Fruit fly (Drosophila melanogaster) whole organism, adult: ENCODE data around the gene CG5391.

ENCODE experiments used
- CG11617 ChIP-seq: fragments of 200-800 bp; sonication (Bioruptor generic); optimal IDR thresholded peaks from 2 replicates; lab custom pipeline; 2017; ENCODE audit warnings: mild to moderate bottlenecking, missing biosample characterization, missing genetic modification reagents, missing genetic modification characterization
- CG14711 ChIP-seq: fragments of 200-800 bp; sonication (Bioruptor generic); optimal IDR thresholded peaks from 2 replicates; lab custom pipeline; 2018; ENCODE audit warnings: missing biosample characterization, mild to moderate bottlenecking, missing genetic modification characterization, moderate library complexity
- CG5204 ChIP-seq: fragments of 200-800 bp; sonication (Bioruptor generic); optimal IDR thresholded peaks from 2 replicates; lab custom pipeline; 2016; ENCODE audit warnings: missing biosample characterization, missing genetic modification characterization
- CG7101 ChIP-seq: fragments of 200-800 bp; sonication (Bioruptor generic); optimal IDR thresholded peaks from 2 replicates; lab custom pipeline; 2018; ENCODE audit warnings: missing biosample characterization, mild to moderate bottlenecking, missing genetic modification characterization, moderate library complexity
- Mnt ChIP-seq: fragments of 200-800 bp; sonication (Bioruptor generic); optimal IDR thresholded peaks from 2 replicates; lab custom pipeline; 2016; ENCODE audit warnings: missing biosample characterization, mild to moderate bottlenecking, missing genetic modification characterization
- cnc ChIP-seq, 2 experiments: fragments of >200 bp; optimal IDR thresholded peaks; 2 replicates each; lab custom pipeline; 2017
- kay ChIP-seq: fragments of 200-800 bp; sonication (Bioruptor generic); peaks from one replicate; lab custom pipeline; 2016; ENCODE audit warnings: missing biosample characterization, missing genetic modification characterization, borderline replicate concordance
- ovo ChIP-seq: fragments of 200-800 bp; sonication (Bioruptor generic); optimal IDR thresholded peaks from 2 replicates; lab custom pipeline; 2016; ENCODE audit warnings: missing biosample characterization, missing genetic modification characterization
- pad ChIP-seq: fragments of 200-800 bp; sonication (Bioruptor generic); optimal IDR thresholded peaks from 3 replicates; lab custom pipeline; 2017; ENCODE audit warnings: missing biosample characterization, missing genetic modification characterization, mild to moderate bottlenecking, moderate library complexity, missing genetic modification reagents
- tj ChIP-seq: fragments of 200-800 bp; sonication (Bioruptor generic); optimal IDR thresholded peaks from 3 replicates; lab custom pipeline; 2017; ENCODE audit warnings: missing biosample characterization, mild to moderate bottlenecking, missing genetic modification characterization, moderate library complexity

dm6 chr3R:22300064-22300463 is 33.9 kb downstream of the CG5391 start:
- TF ChIP-seq CG11617 (GFP tag; lab: Kevin White, UChicago) (no peak), Mnt (GFP tag; lab: Kevin White, UChicago) (no peak), CG14711 (tag; lab: Kevin White, UChicago) (no peak), cnc (optimal IDR thresholded peaks at IDR 0.05; lab: Kevin White, UChicago) (no peak), CG5204 (no peak), kay (GFP tag; lab: Kevin White, UChicago) (no peak), tj (GFP tag; lab: Kevin White, UChicago) (no peak), pad (no peak), CG7101 (no peak), ovo (no peak)
